Fruit fly (Drosophila melanogaster) whole organism, embryonic: ENCODE measurements around the gene CG15435.
A peak's percentile ranks its signal among the peaks of the same experiment; 100 is the strongest.

ENCODE experiments used
- ATbp ChIP-seq: fragments of 200-800 bp; sonication (Bioruptor generic); optimal IDR thresholded peaks from 2 replicates; lab custom pipeline; 2017; ENCODE audit warnings: missing biosample characterization, mild to moderate bottlenecking, missing genetic modification characterization, missing genetic modification reagents
- Awh ChIP-seq: fragments of 200-800 bp; sonication (Bioruptor generic); IDR thresholded peaks from 2 replicates; pipeline ENCODE4, ENCODE4 v1.3.6; 2022; ENCODE audit warnings: missing biosample characterization, missing genetic modification characterization
- CG11696 ChIP-seq: fragments of 200-800 bp; sonication (Bioruptor generic); IDR thresholded peaks from 2 replicates; pipeline ENCODE4 v1.3.6; 2022; ENCODE audit warnings: missing biosample characterization, missing genetic modification characterization
- CG13123 ChIP-seq: fragments of 200-800 bp; sonication (Bioruptor generic); optimal IDR thresholded peaks from 2 replicates; lab custom pipeline; 2016; ENCODE audit warnings: missing biosample characterization, missing genetic modification characterization
- CG17568 ChIP-seq: fragments of 200-800 bp; sonication (Bioruptor generic); optimal IDR thresholded peaks from 2 replicates; lab custom pipeline; 2018; ENCODE audit warnings: missing biosample characterization, mild to moderate bottlenecking, missing genetic modification characterization, moderate library complexity
- CG1792 ChIP-seq: fragments of 200-800 bp; sonication (Bioruptor generic); optimal IDR thresholded peaks from 2 replicates; lab custom pipeline; 2016; ENCODE audit warnings: missing biosample characterization, missing genetic modification characterization
- CG18599 ChIP-seq: fragments of 200-800 bp; sonication (Bioruptor generic); optimal IDR thresholded peaks from 3 replicates; lab custom pipeline; 2017; ENCODE audit warnings: missing biosample characterization, missing genetic modification characterization, mild to moderate bottlenecking, moderate library complexity, missing genetic modification reagents
- CG2120 ChIP-seq: fragments of 200-800 bp; sonication (Bioruptor generic); optimal IDR thresholded peaks from 3 replicates; lab custom pipeline; 2016; ENCODE audit warnings: missing biosample characterization, missing genetic modification characterization
- CG30403 ChIP-seq: fragments of 200-800 bp; sonication (Bioruptor generic); optimal IDR thresholded peaks from 3 replicates; lab custom pipeline; 2016; ENCODE audit warnings: missing biosample characterization, missing genetic modification characterization
- CG4424 ChIP-seq: fragments of 200-800 bp; sonication (Bioruptor generic); optimal IDR thresholded peaks from 3 replicates; lab custom pipeline; 2016; ENCODE audit warnings: missing biosample characterization, missing genetic modification characterization
- CG6254 ChIP-seq: fragments of 200-800 bp; sonication (Bioruptor generic); optimal IDR thresholded peaks from 3 replicates; lab custom pipeline; 2017; ENCODE audit warnings: mild to moderate bottlenecking, missing biosample characterization, missing genetic modification reagents, missing genetic modification characterization
- CG6272 ChIP-seq: fragments of 200-800 bp; sonication (Bioruptor generic); IDR thresholded peaks from 2 replicates; pipeline ENCODE4 v1.3.6; 2022; ENCODE audit warnings: missing biosample characterization, missing genetic modification characterization
- CG8478 ChIP-seq: fragments of >200 bp; optimal IDR thresholded peaks from 2 replicates; lab custom pipeline; 2018
- CG8765 ChIP-seq: fragments of 200-800 bp; sonication (Bioruptor generic); IDR thresholded peaks from 2 replicates; pipeline ENCODE4 v1.3.6; 2022; ENCODE audit warnings: missing biosample characterization, missing genetic modification characterization
- D ChIP-seq, 2 experiments: fragments of 200-800 bp in 1 of 2; fragments of >200 bp in 1 of 2; sonication (Bioruptor generic) in 1 of 2; optimal IDR thresholded peaks; 2 replicates in 1 of 2; 3 replicates in 1 of 2; lab custom pipeline; 2017; ENCODE audit warnings: mild to moderate bottlenecking in 1 of 2, missing biosample characterization in 1 of 2, missing genetic modification characterization in 1 of 2, missing genetic modification reagents in 1 of 2
- Dip3 ChIP-seq: fragments of 200-800 bp; sonication (Bioruptor generic); optimal IDR thresholded peaks from 3 replicates; lab custom pipeline; 2016; ENCODE audit warnings: missing biosample characterization, missing genetic modification characterization
- Dref ChIP-seq: fragments of 200-800 bp; sonication (Bioruptor generic); IDR thresholded peaks from 2 replicates; pipeline ENCODE4 v1.3.6; 2022; ENCODE audit warnings: missing biosample characterization, missing genetic modification characterization
- Ets65A ChIP-seq: fragments of 200-800 bp; sonication (Bioruptor generic); peaks from one replicate; lab custom pipeline; 2016; ENCODE audit warnings: missing biosample characterization, missing genetic modification characterization
- Hr78 ChIP-seq, 2 experiments: fragments of 200-800 bp in 1 of 2; fragments of >200 bp in 1 of 2; sonication (Bioruptor generic) in 1 of 2; optimal IDR thresholded peaks; 2 replicates each; lab custom pipeline; 2017 to 2019; ENCODE audit warnings: missing biosample characterization in 2 of 2, missing genetic modification characterization in 2 of 2, mild to moderate bottlenecking in 1 of 2, moderate library complexity in 1 of 2
- Mrtf ChIP-seq: fragments of 200-800 bp; sonication (Bioruptor generic); IDR thresholded peaks from 3 replicates; pipeline ENCODE4 v1.3.6; 2022; ENCODE audit warnings: missing biosample characterization, missing genetic modification characterization
- Neu2 ChIP-seq: fragments of 200-800 bp; sonication (Bioruptor generic); optimal IDR thresholded peaks from 3 replicates; lab custom pipeline; 2016; ENCODE audit warnings: missing biosample characterization, missing genetic modification characterization, borderline replicate concordance
- NfI ChIP-seq: fragments of 200-800 bp; sonication (Bioruptor generic); optimal IDR thresholded peaks from 3 replicates; lab custom pipeline; 2018; ENCODE audit warnings: missing biosample characterization, mild to moderate bottlenecking, missing genetic modification characterization, moderate library complexity
- PHDP ChIP-seq: fragments of 200-800 bp; sonication (Bioruptor generic); optimal IDR thresholded peaks from 3 replicates; lab custom pipeline; 2018; ENCODE audit warnings: missing biosample characterization, mild to moderate bottlenecking, missing genetic modification characterization, moderate library complexity
- Sin3A ChIP-seq: fragments of >200 bp; optimal IDR thresholded peaks from 2 replicates; lab custom pipeline; 2018
- cad ChIP-seq: fragments of >200 bp; optimal IDR thresholded peaks from 2 replicates; lab custom pipeline; 2017; ENCODE audit warnings: missing biosample characterization, missing genetic modification characterization
- cato ChIP-seq: fragments of 200-800 bp; sonication (Bioruptor generic); optimal IDR thresholded peaks from 2 replicates; lab custom pipeline; 2016; ENCODE audit warnings: missing biosample characterization, missing genetic modification characterization, borderline replicate concordance
- chif ChIP-seq, 2 experiments: fragments of 200-800 bp; sonication (Bioruptor generic); optimal IDR thresholded peaks; 3 replicates each; lab custom pipeline; 2016; ENCODE audit warnings: missing biosample characterization in 2 of 2, missing genetic modification characterization in 2 of 2
- crol ChIP-seq: fragments of 200-800 bp; sonication (Bioruptor generic); IDR thresholded peaks from 2 replicates; pipeline ENCODE4 v1.3.6; 2022; ENCODE audit warnings: missing biosample characterization, missing genetic modification characterization
- dati ChIP-seq: fragments of 200-800 bp; sonication (Bioruptor generic); IDR thresholded peaks from 2 replicates; pipeline ENCODE4 v1.3.6; 2022; ENCODE audit warnings: missing biosample characterization, missing genetic modification characterization
- dmrt99B ChIP-seq: fragments of 200-800 bp; sonication (Bioruptor generic); optimal IDR thresholded peaks from 2 replicates; lab custom pipeline; 2018; ENCODE audit warnings: missing biosample characterization, mild to moderate bottlenecking, missing genetic modification characterization, moderate library complexity
- dpn ChIP-seq, 2 experiments: fragments of 200-800 bp; sonication (Bioruptor generic); optimal IDR thresholded peaks; 3 replicates each; lab custom pipeline; 2016; ENCODE audit warnings: missing biosample characterization in 2 of 2, missing genetic modification characterization in 2 of 2
- eve ChIP-seq, 2 experiments: fragments of >200 bp; optimal IDR thresholded peaks; 2 replicates each; lab custom pipeline; 2017; ENCODE audit warnings: missing biosample characterization in 2 of 2, missing genetic modification characterization in 2 of 2
- fd96Cb ChIP-seq: fragments of 200-800 bp; sonication (Bioruptor generic); optimal IDR thresholded peaks from 2 replicates; lab custom pipeline; 2018; ENCODE audit warnings: missing biosample characterization, mild to moderate bottlenecking, missing genetic modification characterization, moderate library complexity
- fru ChIP-seq: fragments of >200 bp; optimal IDR thresholded peaks from 2 replicates; lab custom pipeline; 2017
- ftz-f1 ChIP-seq: fragments of 200-800 bp; sonication (Bioruptor generic); optimal IDR thresholded peaks from 2 replicates; lab custom pipeline; 2016; ENCODE audit warnings: missing biosample characterization, missing genetic modification characterization
- hkb ChIP-seq, 2 experiments: fragments of 200-800 bp in 1 of 2; fragments of >200 bp in 1 of 2; sonication (Bioruptor generic) in 1 of 2; IDR thresholded peaks in 1 of 2; optimal IDR thresholded peaks in 1 of 2; 2 replicates each; pipeline versions ENCODE4 v1.3.6 to Lab custom; 2017 to 2022; ENCODE audit warnings: missing biosample characterization in 1 of 2, missing genetic modification characterization in 1 of 2
- klu ChIP-seq: fragments of 200-800 bp; sonication (Bioruptor generic); IDR thresholded peaks from 2 replicates; pipeline ENCODE4 v1.3.6; 2022; ENCODE audit warnings: missing biosample characterization, missing genetic modification characterization
- lola ChIP-seq, 3 experiments: fragments of >200 bp in 2 of 3; fragments of 200-800 bp in 1 of 3; sonication (Bioruptor generic) in 1 of 3; optimal IDR thresholded peaks; 2 replicates each; lab custom pipeline; 2017 to 2019; ENCODE audit warnings: missing biosample characterization in 3 of 3, missing genetic modification characterization in 3 of 3, mild to moderate bottlenecking in 1 of 3, moderate library complexity in 1 of 3
- mam ChIP-seq: fragments of 200-800 bp; sonication (Bioruptor generic); optimal IDR thresholded peaks from 3 replicates; lab custom pipeline; 2016; ENCODE audit warnings: missing biosample characterization, missing genetic modification characterization
- nmo ChIP-seq: fragments of 200-800 bp; sonication (Bioruptor generic); optimal IDR thresholded peaks from 2 replicates; lab custom pipeline; 2018; ENCODE audit warnings: missing biosample characterization, mild to moderate bottlenecking, missing genetic modification characterization, moderate library complexity
- pita ChIP-seq: fragments of 200-800 bp; sonication (Bioruptor generic); optimal IDR thresholded peaks from 2 replicates; lab custom pipeline; 2017; ENCODE audit warnings: missing biosample characterization, mild to moderate bottlenecking, missing genetic modification characterization
- sens-2 ChIP-seq: fragments of 200-800 bp; sonication (Bioruptor generic); IDR thresholded peaks from 2 replicates; pipeline ENCODE4 v1.3.6; 2022; ENCODE audit warnings: missing biosample characterization, missing genetic modification characterization
- sima ChIP-seq: fragments of 200-800 bp; sonication (Bioruptor generic); optimal IDR thresholded peaks from 2 replicates; lab custom pipeline; 2016; ENCODE audit warnings: missing biosample characterization, missing genetic modification characterization
- slbo ChIP-seq: fragments of 200-800 bp; sonication (Bioruptor generic); IDR thresholded peaks from 2 replicates; pipeline ENCODE4 v1.3.6; 2022; ENCODE audit warnings: missing biosample characterization, missing genetic modification characterization
- ttk ChIP-seq: fragments of 200-800 bp; sonication (Bioruptor generic); IDR thresholded peaks from 2 replicates; pipeline ENCODE4 v2.1.2; 2022; ENCODE audit warnings: missing biosample characterization, missing genetic modification characterization
- usp ChIP-seq: fragments of >200 bp; optimal IDR thresholded peaks from 2 replicates; lab custom pipeline; 2017; ENCODE audit warnings: missing biosample characterization, missing genetic modification characterization
- wek ChIP-seq: fragments of 200-800 bp; sonication (Bioruptor generic); optimal IDR thresholded peaks from 3 replicates; lab custom pipeline; 2018; ENCODE audit warnings: missing biosample characterization, mild to moderate bottlenecking, missing genetic modification characterization, moderate library complexity
- wor ChIP-seq: fragments of 200-800 bp; sonication (Bioruptor generic); IDR thresholded peaks from 2 replicates; pipeline ENCODE4 v1.3.6; 2022; ENCODE audit warnings: missing biosample characterization, missing genetic modification characterization
- zfh1 ChIP-seq: fragments of 200-800 bp; sonication (Bioruptor generic); IDR thresholded peaks from 3 replicates; pipeline ENCODE4 v1.3.6; 2022; ENCODE audit warnings: missing biosample characterization, missing genetic modification characterization

The CG15435 gene

DNA sequence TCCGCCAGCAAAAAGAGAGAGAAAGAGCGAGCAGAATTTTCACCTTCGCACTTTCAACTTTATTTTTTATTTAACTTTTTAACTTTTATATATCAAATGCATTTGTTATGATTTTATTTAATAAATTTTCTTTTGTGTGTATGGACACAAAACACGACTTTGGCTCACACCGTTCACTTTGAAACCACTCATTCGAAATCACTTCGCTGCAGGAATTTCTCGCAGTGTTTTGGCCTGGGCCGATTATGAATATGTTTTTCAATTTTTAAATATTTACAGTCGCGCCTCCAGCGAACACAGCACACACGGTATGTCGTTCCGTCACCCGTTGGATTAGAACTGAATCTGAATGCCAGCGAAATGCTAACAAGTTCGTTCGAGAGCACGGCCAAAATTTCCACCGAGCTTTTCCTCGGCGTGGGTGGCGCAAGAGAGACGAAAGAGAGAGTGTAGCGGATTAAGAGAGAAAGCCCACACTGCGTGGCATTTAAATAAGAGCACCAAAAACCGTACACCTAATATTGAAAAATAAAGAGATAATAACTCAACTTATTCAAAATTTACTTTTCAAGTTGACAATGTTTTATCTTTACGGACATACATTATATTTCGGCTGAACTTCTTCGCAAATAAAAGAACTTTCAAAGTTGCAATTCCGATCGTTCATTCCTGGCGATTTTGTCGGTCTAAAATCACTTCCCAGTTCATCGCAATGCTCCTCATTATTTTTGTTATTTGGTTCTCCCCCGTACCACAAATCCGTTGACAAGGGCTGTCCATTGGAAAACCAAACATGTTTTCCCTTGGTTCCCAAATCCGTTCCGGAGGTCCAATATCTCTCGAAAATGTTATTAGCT is 18.4 kb upstream of the CG15435 start, which contains the start of gene CG15431 (continued):
- TF ChIP-seq wek (no peak), lola (GFP tag; optimal IDR thresholded peaks at IDR 0.05; lab: Kevin White, UChicago) (no peak), pita (GFP tag; lab: Kevin White, UChicago) (no peak), CG4424 (GFP tag; lab: Kevin White, UChicago) (peak; percentile 17), zfh1 (GFP tag; lab: Robert Waterston, UW) (peak; percentile 40; the same call in 1 of the 3 replicates), CG6272 (GFP tag; lab: Robert Waterston, UW) (peak; percentile 35; the same call in 1 of the 2 replicates), chif (GFP tag; optimal IDR thresholded peaks at IDR 0.05; lab: Kevin White, UChicago) (peak in 1 of 2 experiments; percentile 3), crol (GFP tag; lab: Robert Waterston, UW) (no peak), CG17568 (GFP tag; lab: Kevin White, UChicago) (no peak), eve (GFP tag; optimal IDR thresholded peaks at IDR 0.05; lab: Kevin White, UChicago) (no peak), Ets65A (GFP tag; lab: Kevin White, UChicago) (peak; percentile 71), NfI (peak; percentile 67), CG13123 (GFP tag; lab: Kevin White, UChicago) (peak; percentile 5), ATbp (peak; percentile 67), dpn (GFP tag; optimal IDR thresholded peaks at IDR 0.05; lab: Kevin White, UChicago) (peak; percentile 47), D (optimal IDR thresholded peaks at IDR 0.05; lab: Kevin White, UChicago) (no peak), D (GFP tag; optimal IDR thresholded peaks at IDR 0.05; lab: Kevin White, UChicago) (no peak), cato (GFP tag; lab: Kevin White, UChicago) (no peak), mam (GFP tag; lab: Kevin White, UChicago) (peak; percentile 44), Hr78 (GFP tag; optimal IDR thresholded peaks at IDR 0.05; lab: Kevin White, UChicago) (no peak), ttk (peak; percentile 57), sens-2 (GFP tag; lab: Robert Waterston, UW) (no peak), Dref (GFP tag; lab: Robert Waterston, UW) (no peak), PHDP (tag; lab: Kevin White, UChicago) (peak; percentile 64), CG11696 (GFP tag; lab: Robert Waterston, UW) (no peak), slbo (GFP tag; lab: Robert Waterston, UW) (peak; percentile 78), nmo (peak; percentile 31), ftz-f1 (GFP tag; lab: Kevin White, UChicago) (peak; percentile 5), fd96Cb (tag; lab: Kevin White, UChicago) (peak; percentile 25), Mrtf (peak; percentile 67; the same call in 1 of the 3 replicates), dati (no peak), hkb (optimal IDR thresholded peaks at IDR 0.05; lab: Kevin White, UChicago) (no peak), hkb (GFP tag; IDR thresholded peaks at IDR 0.05; lab: Robert Waterston, UW) (peak; percentile 67), CG18599 (GFP tag; lab: Kevin White, UChicago) (peak; percentile 85), CG6254 (peak; percentile 8), cad (GFP tag; lab: Kevin White, UChicago) (no peak), Awh (no peak), CG8478 (no peak), Sin3A (no peak), dmrt99B (tag; lab: Kevin White, UChicago) (peak; percentile 73), CG8765 (no peak), CG2120 (GFP tag; lab: Kevin White, UChicago) (peak; percentile 75), Neu2 (GFP tag; lab: Kevin White, UChicago) (no peak), CG1792 (no peak), usp (GFP tag; lab: Kevin White, UChicago) (no peak), klu (peak; percentile 57), sima (GFP tag; lab: Kevin White, UChicago) (no peak), fru (no peak), wor (GFP tag; lab: Robert Waterston, UW) (no peak), Dip3 (no peak), CG30403 (GFP tag; lab: Kevin White, UChicago) (peak; percentile 55)
